Worm (Caenorhabditis elegans) whole organism, L1 larva: ENCODE measurements around the gene cdc-48.1.

Experiments
- C04F5.9 ChIP-seq: sonication (generic microtip); optimal IDR thresholded peaks from 2 replicates; lab custom pipeline; 2016; ENCODE audit warnings: missing genetic modification characterization, missing compliant biosample characterization
- C16A3.4 ChIP-seq: fragments of 150-350 bp; optimal IDR thresholded peaks from 2 replicates; lab custom pipeline; 2014; ENCODE audit warnings: missing biosample characterization, missing genetic modification characterization
- C34B4.2 ChIP-seq: sonication (generic microtip); optimal IDR thresholded peaks from 2 replicates; lab custom pipeline; 2017; ENCODE audit warnings: mild to moderate bottlenecking, missing genetic modification characterization, missing compliant biosample characterization
- Y116A8C.19 ChIP-seq: sonication (generic microtip); optimal IDR thresholded peaks from 2 replicates; lab custom pipeline; 2016; ENCODE audit warnings: missing compliant biosample characterization, missing genetic modification characterization, borderline replicate concordance
- aha-1 ChIP-seq: fragments of 150-350 bp; optimal IDR thresholded peaks from 2 replicates; lab custom pipeline; 2014; ENCODE audit warnings: missing biosample characterization, missing genetic modification characterization
- aly-2 ChIP-seq: fragments of 150-350 bp; optimal IDR thresholded peaks from 2 replicates; lab custom pipeline; 2014; ENCODE audit warnings: missing biosample characterization, missing genetic modification characterization
- ama-1 ChIP-seq: fragments of 150-350 bp; optimal IDR thresholded peaks from 2 replicates; lab custom pipeline; 2014
- blmp-1 ChIP-seq: fragments of 150-350 bp; optimal IDR thresholded peaks from 2 replicates; lab custom pipeline; 2014; ENCODE audit warnings: missing biosample characterization, missing genetic modification characterization
- ceh-8 ChIP-seq: fragments of 200-800 bp; sonication (Bioruptor generic); optimal IDR thresholded peaks from 2 replicates; lab custom pipeline; 2018; ENCODE audit warnings: mild to moderate bottlenecking, missing genetic modification characterization, moderate library complexity, missing compliant biosample characterization
- ceh-88 ChIP-seq: fragments of 200-800 bp; sonication (Bioruptor generic); IDR thresholded peaks from 2 replicates; pipeline ENCODE4 v1.3.6; 2022; ENCODE audit warnings: missing genetic modification characterization, missing compliant biosample characterization
- ces-1 ChIP-seq: fragments of 150-350 bp; optimal IDR thresholded peaks from 2 replicates; lab custom pipeline; 2014; ENCODE audit warnings: missing biosample characterization, missing genetic modification reagents, missing genetic modification characterization
- dpl-1 ChIP-seq, 3 experiments: fragments of 150-350 bp in 2 of 3; sonication (generic microtip) in 1 of 3; optimal IDR thresholded peaks; 2 replicates each; lab custom pipeline; 2014 to 2017; ENCODE audit warnings: missing biosample characterization in 3 of 3, missing genetic modification characterization in 3 of 3, missing genetic modification reagents in 3 of 3
- elt-2 ChIP-seq: sonication (generic microtip); optimal IDR thresholded peaks from 2 replicates; lab custom pipeline; 2016; ENCODE audit warnings: missing genetic modification characterization, mild to moderate bottlenecking, inconsistent platforms, missing compliant biosample characterization, missing genetic modification reagents
- elt-3 ChIP-seq, 6 experiments: fragments of 150-350 bp in 1 of 6; sonication (generic microtip); optimal IDR thresholded peaks; 2 replicates each; lab custom pipeline; 2017 to 2018; ENCODE audit warnings: missing biosample characterization in 6 of 6, missing genetic modification characterization in 6 of 6, inconsistent platforms in 1 of 6
- ets-5 ChIP-seq: fragments of 200-800 bp; sonication (Bioruptor generic); IDR thresholded peaks from 2 replicates; pipeline ENCODE4 v1.3.6; 2022; ENCODE audit warnings: missing genetic modification characterization, missing compliant biosample characterization
- grh-1 ChIP-seq: fragments of 200-800 bp; sonication (Bioruptor generic); IDR thresholded peaks from 2 replicates; pipeline ENCODE4 v1.3.6; 2022; ENCODE audit warnings: missing genetic modification reagents, missing genetic modification characterization, missing compliant biosample characterization
- hlh-17 ChIP-seq: fragments of 200-800 bp; sonication (Bioruptor generic); optimal IDR thresholded peaks from 2 replicates; lab custom pipeline; 2018; ENCODE audit warnings: missing genetic modification characterization, mild to moderate bottlenecking, missing compliant biosample characterization, moderate library complexity, borderline replicate concordance
- lin-13 ChIP-seq: fragments of 150-350 bp; optimal IDR thresholded peaks from 2 replicates; lab custom pipeline; 2014; ENCODE audit warnings: missing biosample characterization, missing genetic modification reagents, missing genetic modification characterization
- lin-35 ChIP-seq, 2 experiments: fragments of 150-350 bp; optimal IDR thresholded peaks; 2 replicates each; lab custom pipeline; 2014; ENCODE audit warnings: missing biosample characterization in 2 of 2, missing genetic modification characterization in 2 of 2, missing genetic modification reagents in 2 of 2
- lin-39 ChIP-seq: fragments of 150-350 bp; optimal IDR thresholded peaks from 2 replicates; lab custom pipeline; 2014; ENCODE audit warnings: missing biosample characterization, missing genetic modification reagents, missing genetic modification characterization
- lir-3 ChIP-seq: sonication (generic microtip); optimal IDR thresholded peaks from 2 replicates; lab custom pipeline; 2016; ENCODE audit warnings: mild to moderate bottlenecking, missing genetic modification characterization, moderate library complexity, missing compliant biosample characterization; ENCODE audit not compliant: poor library complexity
- mab-9 ChIP-seq: fragments of 200-800 bp; sonication (Bioruptor generic); IDR thresholded peaks from 2 replicates; pipeline ENCODE4 v1.3.6; 2022; ENCODE audit warnings: missing genetic modification reagents, missing genetic modification characterization, missing compliant biosample characterization
- mdl-1 ChIP-seq, 2 experiments: fragments of 150-350 bp; optimal IDR thresholded peaks; 2 replicates each; lab custom pipeline; 2014 to 2017; ENCODE audit warnings: missing biosample characterization in 2 of 2, missing genetic modification characterization in 2 of 2, inconsistent platforms in 1 of 2
- nhr-12 ChIP-seq: sonication (generic microtip); optimal IDR thresholded peaks from 2 replicates; lab custom pipeline; 2017; ENCODE audit warnings: missing biosample characterization, missing genetic modification characterization
- nhr-19 ChIP-seq: fragments of 200-800 bp; sonication (Bioruptor generic); conservative IDR thresholded peaks from 2 replicates; pipeline ENCODE4 v1.3.6; 2022; ENCODE audit warnings: missing genetic modification characterization, missing compliant biosample characterization
- nhr-20 ChIP-seq: sonication (generic microtip); optimal IDR thresholded peaks from 2 replicates; lab custom pipeline; 2016; ENCODE audit warnings: mild to moderate bottlenecking, missing genetic modification characterization, missing compliant biosample characterization
- nhr-237 ChIP-seq: fragments of 150-350 bp; optimal IDR thresholded peaks from 2 replicates; lab custom pipeline; 2014; ENCODE audit warnings: missing biosample characterization, missing genetic modification characterization
- nhr-47 ChIP-seq: sonication (generic microtip); optimal IDR thresholded peaks from 2 replicates; lab custom pipeline; 2016; ENCODE audit warnings: mild to moderate bottlenecking, missing genetic modification characterization, moderate library complexity, missing compliant biosample characterization
- nhr-84 ChIP-seq: sonication (generic microtip); optimal IDR thresholded peaks from 2 replicates; lab custom pipeline; 2017; ENCODE audit warnings: missing biosample characterization, missing genetic modification characterization
- nhr-85 ChIP-seq: sonication (generic microtip); peaks from one replicate; lab custom pipeline; 2016; ENCODE audit warnings: missing genetic modification characterization, inconsistent platforms, missing compliant biosample characterization
- nhr-90 ChIP-seq: sonication (generic microtip); optimal IDR thresholded peaks from 2 replicates; lab custom pipeline; 2016; ENCODE audit warnings: mild to moderate bottlenecking, missing genetic modification characterization, missing compliant biosample characterization; ENCODE audit not compliant: poor library complexity
- pqm-1 ChIP-seq: sonication (generic microtip); optimal IDR thresholded peaks from 3 replicates; lab custom pipeline; 2017; ENCODE audit warnings: missing biosample characterization, missing genetic modification characterization
- rnt-1 ChIP-seq: sonication (generic microtip); optimal IDR thresholded peaks from 2 replicates; lab custom pipeline; 2016; ENCODE audit warnings: mild to moderate bottlenecking, missing genetic modification characterization, moderate library complexity, missing compliant biosample characterization
- skn-1 ChIP-seq: fragments of 150-350 bp; optimal IDR thresholded peaks from 2 replicates; lab custom pipeline; 2014; ENCODE audit warnings: missing biosample characterization, missing genetic modification characterization
- snu-23 ChIP-seq: sonication (generic microtip); optimal IDR thresholded peaks from 2 replicates; lab custom pipeline; 2016; ENCODE audit warnings: missing genetic modification characterization, missing compliant biosample characterization
- sox-4 ChIP-seq: sonication (generic microtip); optimal IDR thresholded peaks from 2 replicates; lab custom pipeline; 2016; ENCODE audit warnings: missing genetic modification characterization, missing compliant biosample characterization
- sptf-1 ChIP-seq: fragments of 150-350 bp; optimal IDR thresholded peaks from 2 replicates; lab custom pipeline; 2014; ENCODE audit warnings: missing biosample characterization, missing genetic modification characterization
- sup-37 ChIP-seq: fragments of 200-800 bp; sonication (Bioruptor generic); optimal IDR thresholded peaks from 2 replicates; lab custom pipeline; 2018; ENCODE audit warnings: mild to moderate bottlenecking, missing genetic modification characterization, missing compliant biosample characterization
- tbx-2 ChIP-seq: sonication (generic microtip); optimal IDR thresholded peaks from 2 replicates; lab custom pipeline; 2016; ENCODE audit warnings: missing genetic modification characterization, missing compliant biosample characterization
- unc-130 ChIP-seq: fragments of 150-350 bp; optimal IDR thresholded peaks from 2 replicates; lab custom pipeline; 2017; ENCODE audit warnings: missing biosample characterization, missing genetic modification characterization, inconsistent platforms
- unc-62 ChIP-seq: fragments of 150-350 bp; optimal IDR thresholded peaks from 2 replicates; lab custom pipeline; 2014; ENCODE audit warnings: missing biosample characterization, missing genetic modification reagents, missing genetic modification characterization
- unc-86 ChIP-seq: sonication (generic microtip); optimal IDR thresholded peaks from 2 replicates; lab custom pipeline; 2016; ENCODE audit warnings: missing genetic modification characterization, missing compliant biosample characterization
- unc-98 ChIP-seq: fragments of 200-800 bp; sonication (Bioruptor generic); IDR thresholded peaks from 2 replicates; pipeline ENCODE4 v1.3.6; 2022; ENCODE audit warnings: missing genetic modification characterization, missing compliant biosample characterization
- vab-15 ChIP-seq: sonication (generic microtip); optimal IDR thresholded peaks from 2 replicates; lab custom pipeline; 2017; ENCODE audit warnings: missing genotype, mild to moderate bottlenecking, missing genetic modification characterization, missing compliant biosample characterization
- zip-4 ChIP-seq: fragments of 200-800 bp; sonication (Bioruptor generic); optimal IDR thresholded peaks from 2 replicates; lab custom pipeline; 2018; ENCODE audit warnings: mild to moderate bottlenecking, missing genetic modification characterization, moderate library complexity, missing compliant biosample characterization
- ztf-4 ChIP-seq: fragments of 150-350 bp; optimal IDR thresholded peaks from 2 replicates; lab custom pipeline; 2014; ENCODE audit warnings: missing biosample characterization, missing genetic modification characterization

cdc-48.1 gene

DNA sequence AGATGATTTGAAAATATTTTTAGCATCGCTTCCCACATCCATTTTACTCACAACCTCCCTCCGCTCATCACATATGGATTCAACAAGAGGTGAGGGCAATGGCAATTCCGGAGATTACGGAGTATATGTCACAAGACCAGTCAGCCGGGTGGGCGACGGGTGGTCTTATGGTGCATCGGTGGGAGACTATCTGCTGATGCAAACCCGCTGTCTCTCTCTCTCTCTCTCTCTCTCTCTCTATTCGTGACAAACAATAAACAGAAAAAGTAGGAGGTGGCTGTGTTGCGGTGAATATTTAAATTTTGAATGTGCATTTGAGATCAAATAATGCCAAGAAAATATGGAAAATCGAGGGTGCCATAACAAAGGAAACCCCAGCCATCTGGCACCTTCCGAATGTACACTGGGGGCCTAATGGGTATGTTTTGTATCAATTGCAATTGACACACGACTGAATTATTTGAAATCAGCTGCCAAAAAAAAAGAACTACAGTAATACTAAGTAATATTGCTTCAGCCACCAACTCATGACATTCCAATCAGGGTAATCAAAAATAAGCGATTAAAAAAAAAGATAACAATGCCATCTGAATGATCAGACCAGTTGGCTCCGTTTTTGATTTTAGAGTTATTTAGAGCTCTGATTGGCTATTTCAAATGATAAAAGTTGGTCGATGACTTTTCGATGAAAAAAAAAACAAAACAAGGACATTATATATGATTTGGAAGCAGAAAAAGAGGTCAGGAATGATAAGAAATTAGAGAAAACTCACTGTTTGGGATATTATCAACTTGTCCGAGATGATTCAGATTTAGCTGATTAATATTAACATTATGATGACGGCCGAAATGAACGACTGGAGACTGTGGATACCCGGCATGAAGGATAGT, 15.2 kb downstream of the cdc-48.1 start (continued):
- TF ChIP-seq ama-1 (lab: Kevin White, UChicago) (peak; percentile 88), lin-13 (GFP tag; lab: Kevin White, UChicago) (peak; percentile 35), vab-15 (tag; lab: Kevin White, UChicago) (no peak), blmp-1 (tag; lab: Kevin White, UChicago) (peak; percentile 26), aly-2 (tag; lab: Kevin White, UChicago) (peak; percentile 28), mab-9 (GFP tag; lab: Robert Waterston, UW) (peak; percentile 67; the same call in 1 of the 2 replicates), unc-86 (tag; lab: Kevin White, UChicago) (peak; percentile 60), lir-3 (tag; lab: Kevin White, UChicago) (no peak), lin-39 (tag; lab: Kevin White, UChicago) (no peak), Y116A8C.19 (tag; lab: Kevin White, UChicago) (no peak), skn-1 (tag; lab: Kevin White, UChicago) (peak; percentile 14), nhr-20 (tag; lab: Kevin White, UChicago) (peak; percentile 30), nhr-90 (tag; lab: Kevin White, UChicago) (peak; percentile 27), ceh-88 (GFP tag; lab: Robert Waterston, UW) (peak; percentile 62; the same call in 1 of the 2 replicates), nhr-12 (tag; lab: Kevin White, UChicago) (no peak), nhr-47 (tag; lab: Kevin White, UChicago) (no peak), sox-4 (peak; percentile 21), snu-23 (GFP tag; lab: Kevin White, UChicago) (peak; percentile 24), grh-1 (GFP tag; lab: Robert Waterston, UW) (no peak; the same call in 1 of the 2 replicates), C04F5.9 (tag; lab: Kevin White, UChicago) (no peak), hlh-17 (GFP tag; lab: Kevin White, UChicago) (no peak), C34B4.2 (tag; lab: Kevin White, UChicago) (no peak), rnt-1 (tag; lab: Kevin White, UChicago) (peak; percentile 33), unc-130 (tag; lab: Kevin White, UChicago) (no peak), zip-4 (no peak), ztf-4 (tag; lab: Kevin White, UChicago) (peak; percentile 31), nhr-237 (tag; lab: Kevin White, UChicago) (no peak), elt-2 (tag; lab: Kevin White, UChicago) (no peak), mdl-1 (tag; optimal IDR thresholded peaks at IDR 0.05; lab: Kevin White, UChicago) (peak in 1 of 2 experiments; percentile 28), ceh-8 (GFP tag; lab: Kevin White, UChicago) (no peak), nhr-84 (tag; lab: Kevin White, UChicago) (no peak), unc-62 (GFP tag; lab: Kevin White, UChicago) (no peak), aha-1 (tag; lab: Kevin White, UChicago) (no peak), pqm-1 (no peak), elt-3 (tag; optimal IDR thresholded peaks at IDR 0.05; lab: Kevin White, UChicago) (peak in 1 of 6 experiments; percentile 18), sptf-1 (tag; lab: Kevin White, UChicago) (no peak), ets-5 (GFP tag; lab: Robert Waterston, UW) (no peak), tbx-2 (tag; lab: Kevin White, UChicago) (no peak)

DNA sequence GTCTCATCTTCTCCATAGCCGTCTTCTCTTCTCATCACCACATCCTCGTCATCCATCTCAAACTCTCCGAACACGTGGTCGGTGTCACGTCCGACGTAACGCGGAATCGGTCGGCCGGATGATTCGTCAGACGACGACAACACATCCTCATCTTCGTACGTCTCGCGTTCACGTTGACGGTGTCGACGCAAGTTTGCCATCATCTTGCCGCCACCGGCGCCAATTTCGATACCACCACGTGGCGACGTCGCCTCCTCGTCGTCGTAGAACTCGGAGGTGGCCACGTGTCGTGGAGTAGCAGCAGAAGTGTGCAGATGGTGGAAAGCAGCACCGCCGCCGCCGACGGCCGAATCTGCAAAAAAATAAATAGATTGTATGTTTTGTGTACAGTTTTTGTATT, 15.9 kb downstream of the cdc-48.1 start:
- TF ChIP-seq C16A3.4 (tag; lab: Kevin White, UChicago) = no peak
- TF ChIP-seq dpl-1 (GFP tag; optimal IDR thresholded peaks at IDR 0.05; lab: Kevin White, UChicago) = no peak
- TF ChIP-seq skn-1 (tag; lab: Kevin White, UChicago) = no peak
- no peak for TF ChIP-seq nhr-90 (tag; lab: Kevin White, UChicago)
- no peak for TF ChIP-seq hlh-17 (GFP tag; lab: Kevin White, UChicago)
- no peak for TF ChIP-seq ama-1 (lab: Kevin White, UChicago)
- no peak for TF ChIP-seq ces-1
- peak; percentile 67 for TF ChIP-seq nhr-85 (tag; lab: Kevin White, UChicago)
- no peak for TF ChIP-seq sup-37 (GFP tag; lab: Kevin White, UChicago)
- no peak for TF ChIP-seq nhr-19 (GFP tag; lab: Robert Waterston, UW)
- peak in 1 of 2 experiments; percentile 3 for TF ChIP-seq lin-35 (GFP tag; optimal IDR thresholded peaks at IDR 0.05; lab: Kevin White, UChicago)
- TF ChIP-seq ceh-88 (GFP tag; lab: Robert Waterston, UW) = no peak
- TF ChIP-seq unc-62 (GFP tag; lab: Kevin White, UChicago) = no peak
- TF ChIP-seq aly-2 (tag; lab: Kevin White, UChicago) = no peak
- 0 out of 2 replicates have a peak, but pooled peaks have one; percentile 44 for TF ChIP-seq ets-5 (GFP tag; lab: Robert Waterston, UW)
- peak; percentile 33; the same call in 1 of the 2 replicates for TF ChIP-seq grh-1 (GFP tag; lab: Robert Waterston, UW)
- TF ChIP-seq unc-98 (GFP tag; lab: Robert Waterston, UW) = no peak
